Worm (Caenorhabditis elegans): ENCODE data around the gene ttr-51.
A peak's percentile ranks its signal among the peaks of the same experiment; 100 is the strongest.

The ttr-51 gene

DNA sequence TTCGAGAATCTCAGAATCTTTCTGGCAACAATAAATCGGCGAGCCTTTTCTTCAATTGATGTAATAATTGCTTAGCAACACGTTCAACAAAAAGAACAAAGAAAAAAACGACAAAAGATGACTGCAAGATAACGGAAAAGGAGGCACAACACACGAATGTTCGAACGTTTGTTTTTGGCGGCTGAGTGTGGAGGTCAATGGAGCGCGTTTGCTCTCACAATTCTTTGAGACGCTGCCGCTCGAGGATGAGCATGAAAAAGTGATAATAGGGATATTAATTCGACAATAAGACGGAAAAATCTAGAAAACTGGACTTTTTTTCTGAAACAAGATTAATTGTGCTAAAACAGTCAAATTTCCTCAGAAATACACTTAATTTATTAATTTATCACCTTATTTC lies 46.2 kb downstream of the ttr-51 start:
- peak; percentile 15 for TF ChIP-seq hmg-4 (GFP tag; optimal IDR thresholded peaks at IDR 0.05)
- no peak for TF ChIP-seq tra-4 (tag; optimal IDR thresholded peaks at IDR 0.05)

DNA sequence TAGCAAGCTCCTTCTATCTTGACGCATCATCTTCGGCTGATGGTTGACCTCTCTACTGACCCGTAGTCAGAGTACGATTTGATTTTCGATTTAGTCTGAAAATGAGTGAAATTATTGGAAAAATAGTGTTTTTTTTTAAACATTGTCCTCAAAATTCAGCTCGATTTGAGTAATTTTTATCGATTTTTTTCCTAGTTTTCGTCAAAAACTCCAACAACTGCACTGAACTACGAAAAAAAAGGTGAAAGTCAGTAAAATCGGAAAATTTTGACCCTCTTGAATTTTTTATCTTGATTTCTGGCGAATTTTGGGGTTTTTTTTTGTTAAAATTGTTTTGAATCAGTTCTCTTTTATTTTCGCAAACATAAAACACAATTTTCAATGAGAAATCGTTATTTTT lies 48.1 kb downstream of the ttr-51 start, which contains the start of gene ced-3:
Gene ced-3 (minus strand): TSS at position 101 of the 400 bp plus-strand sequence.
- TF ChIP-seq hmg-4 (GFP tag; optimal IDR thresholded peaks at IDR 0.05), result no peak
- TF ChIP-seq ama-1 (optimal IDR thresholded peaks at IDR 0.05), result no peak
- TF ChIP-seq tbx-37 (GFP tag; conservative IDR thresholded peaks at IDR 0.05), result no peak
- TF ChIP-seq F13C5.2 (tag; optimal IDR thresholded peaks at IDR 0.05), result no peak
- TF ChIP-seq hnd-1 (tag; optimal IDR thresholded peaks at IDR 0.05), result no peak
- TF ChIP-seq hmbx-1 (tag; optimal IDR thresholded peaks at IDR 0.05), result no peak
- no peak for TF ChIP-seq sea-1 (GFP tag; conservative IDR thresholded peaks at IDR 0.05)
